Fruit fly (Drosophila melanogaster) whole organism, pupa: ENCODE measurements around the gene CG7548.
A peak's percentile ranks its signal among the peaks of the same experiment; 100 is the strongest.

Experiments
- CG14655 ChIP-seq: fragments of 200-800 bp; sonication (Bioruptor generic); optimal IDR thresholded peaks from 3 replicates; lab custom pipeline; 2017; ENCODE audit warnings: mild to moderate bottlenecking, missing biosample characterization, missing genetic modification reagents, missing genetic modification characterization
- CG34367 ChIP-seq: fragments of 200-800 bp; sonication (Bioruptor generic); optimal IDR thresholded peaks from 2 replicates; lab custom pipeline; 2018; ENCODE audit warnings: missing biosample characterization, mild to moderate bottlenecking, missing genetic modification characterization
- CG8301 ChIP-seq: fragments of 200-800 bp; sonication (Bioruptor generic); optimal IDR thresholded peaks from 2 replicates; lab custom pipeline; 2018; ENCODE audit warnings: missing biosample characterization, mild to moderate bottlenecking, missing genetic modification characterization
- CG9948 ChIP-seq: fragments of 200-800 bp; sonication (Bioruptor generic); optimal IDR thresholded peaks from 2 replicates; lab custom pipeline; 2018; ENCODE audit warnings: missing biosample characterization, mild to moderate bottlenecking, missing genetic modification characterization, moderate library complexity
- Ets98B ChIP-seq: fragments of 200-800 bp; sonication (Bioruptor generic); IDR thresholded peaks from 2 replicates; pipeline ENCODE4 v1.3.6; 2022; ENCODE audit warnings: missing biosample characterization, missing genetic modification characterization
- Pif1B ChIP-seq: fragments of 200-800 bp; sonication (Bioruptor generic); optimal IDR thresholded peaks from 3 replicates; lab custom pipeline; 2016; ENCODE audit warnings: missing biosample characterization, missing genetic modification characterization
- Snoo ChIP-seq: fragments of 200-800 bp; sonication (Bioruptor generic); optimal IDR thresholded peaks from 3 replicates; lab custom pipeline; 2017; ENCODE audit warnings: missing biosample characterization, mild to moderate bottlenecking, missing genetic modification characterization, inconsistent platforms

DNA sequence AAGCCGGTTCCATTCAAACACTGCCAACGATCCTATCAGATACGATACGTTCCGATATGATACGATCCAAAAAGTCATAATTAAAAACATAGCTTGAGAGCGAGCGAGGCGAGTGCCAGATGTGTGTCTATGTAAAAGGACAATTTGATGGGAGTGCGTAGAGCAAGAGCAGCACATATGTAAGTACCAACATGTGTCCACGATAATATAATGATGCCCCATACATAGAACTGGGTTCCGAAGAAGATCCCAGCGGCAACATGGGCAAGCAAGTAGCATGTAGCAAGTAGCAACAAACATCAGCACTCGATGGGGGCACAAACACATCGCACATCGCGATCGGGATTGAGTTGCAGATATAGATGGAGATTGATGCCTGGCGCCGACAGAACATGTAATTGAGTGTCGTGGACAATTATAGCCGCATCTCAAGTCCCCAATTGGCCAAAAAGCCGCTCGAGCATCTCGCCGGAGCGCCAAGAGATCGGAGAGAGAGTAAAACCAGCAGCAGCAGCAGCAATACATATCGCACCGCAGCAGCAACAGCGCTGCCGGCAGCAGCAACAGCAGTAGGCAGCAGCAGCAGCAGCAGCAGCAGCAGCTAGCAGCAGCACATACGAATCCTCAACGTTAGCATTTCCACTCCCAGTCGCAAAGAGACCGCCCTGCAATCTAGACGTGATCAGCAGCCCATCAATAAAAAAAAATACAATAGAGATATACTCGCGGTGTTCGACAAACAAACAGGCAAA, 12.5 kb upstream of the CG7548 start, which contains the start of gene ltl:
- TF ChIP-seq Ets98B (GFP tag; lab: Robert Waterston, UW) (no peak), CG9948 (tag; lab: Kevin White, UChicago) (no peak), Pif1B (GFP tag; lab: Kevin White, UChicago) (peak; percentile 1), CG8301 (tag; lab: Kevin White, UChicago) (no peak), CG34367 (tag; lab: Kevin White, UChicago) (no peak), CG14655 (GFP tag; lab: Kevin White, UChicago) (no peak), Snoo (tag; lab: Kevin White, UChicago) (no peak)
